Fruit fly (Drosophila melanogaster) whole organism: ENCODE results near the gene CG14357.

Source experiments
- CG8478 ChIP-seq: fragments of >200 bp; optimal IDR thresholded peaks from 2 replicates; lab custom pipeline; 2018; ENCODE audit warnings: inconsistent platforms
- Dll ChIP-seq: fragments of >200 bp; optimal IDR thresholded peaks from 2 replicates; lab custom pipeline; 2017
- EcR ChIP-seq, 2 experiments: fragments of >200 bp; optimal IDR thresholded peaks; 2 replicates each; lab custom pipeline; 2017; ENCODE audit warnings: missing biosample characterization in 2 of 2, missing genetic modification characterization in 2 of 2, missing genetic modification reagents in 2 of 2
- pan ChIP-seq: fragments of >200 bp; optimal IDR thresholded peaks from 2 replicates; lab custom pipeline; 2017
- psq ChIP-seq: fragments of >200 bp; optimal IDR thresholded peaks from 2 replicates; lab custom pipeline; 2017
- usp ChIP-seq: fragments of >200 bp; optimal IDR thresholded peaks from 2 replicates; lab custom pipeline; 2017; ENCODE audit warnings: missing biosample characterization, missing genetic modification characterization, mixed read lengths

Gene CG14357

DNA sequence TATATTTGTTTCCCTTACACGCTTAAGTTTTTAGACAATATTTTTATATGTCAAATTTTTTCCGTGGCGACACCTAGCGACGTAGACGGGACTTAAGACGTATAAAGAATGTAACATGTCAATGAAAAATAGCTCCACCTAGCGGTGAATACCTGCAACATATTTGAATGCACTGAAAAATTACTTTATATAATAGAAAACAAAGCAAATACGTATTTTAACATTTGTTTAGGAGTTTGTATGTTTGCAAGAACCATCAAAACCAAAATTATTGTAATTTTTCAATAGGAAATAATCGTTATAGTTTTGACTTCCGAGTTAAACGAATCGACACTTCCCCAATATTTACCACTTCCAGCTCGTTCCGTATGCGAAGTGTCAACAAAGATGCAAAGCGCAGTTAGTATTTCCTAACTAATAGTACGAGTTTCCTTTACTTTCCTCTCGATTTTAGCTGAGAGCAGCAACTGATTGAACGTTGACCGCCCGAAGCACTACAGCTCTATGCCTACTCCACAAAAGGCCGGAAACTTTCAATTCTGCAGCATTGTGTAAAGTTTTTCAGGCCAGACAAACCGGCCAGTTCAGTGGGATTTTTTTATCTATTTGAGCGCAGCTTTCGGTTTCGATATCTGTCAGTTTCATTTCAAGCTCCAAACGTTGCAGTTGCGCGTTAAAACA, 22.9 kb downstream of the CG14357 start, which contains the start of gene Npc2b:
TSS of gene Npc2b (plus strand) at position 631 of the 681 bp plus-strand sequence.
- TF ChIP-seq CG8478 (lab: Kevin White, UChicago) (no peak), EcR (GFP tag; optimal IDR thresholded peaks at IDR 0.05; lab: Kevin White, UChicago) (no peak), usp (no peak), Dll (lab: Kevin White, UChicago) (no peak), psq (lab: Kevin White, UChicago) (no peak), pan (lab: Kevin White, UChicago) (no peak)

DNA sequence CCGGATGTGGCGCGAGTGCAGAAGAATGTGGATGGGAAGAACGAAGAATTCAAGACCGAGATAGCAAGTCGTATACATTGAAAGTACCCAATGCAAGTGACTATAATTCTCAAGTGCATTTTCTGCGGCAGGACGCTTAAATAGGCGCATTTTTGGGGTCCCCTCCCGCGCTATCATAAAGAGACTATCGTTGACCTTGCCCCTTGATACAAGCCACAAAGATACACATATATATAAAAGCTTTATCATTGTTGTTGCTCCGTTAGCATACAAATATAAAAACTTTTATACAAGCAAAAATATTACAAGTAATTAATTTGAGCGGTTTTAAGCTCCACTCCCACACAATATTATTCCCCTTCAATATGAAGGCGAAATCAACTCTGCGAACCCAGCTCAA, 23.8 kb downstream of the CG14357 start:
- TF ChIP-seq usp (no peak), pan (lab: Kevin White, UChicago) (no peak), psq (lab: Kevin White, UChicago) (no peak), CG8478 (lab: Kevin White, UChicago) (no peak), Dll (lab: Kevin White, UChicago) (no peak), EcR (GFP tag; optimal IDR thresholded peaks at IDR 0.05; lab: Kevin White, UChicago) (no peak)

DNA sequence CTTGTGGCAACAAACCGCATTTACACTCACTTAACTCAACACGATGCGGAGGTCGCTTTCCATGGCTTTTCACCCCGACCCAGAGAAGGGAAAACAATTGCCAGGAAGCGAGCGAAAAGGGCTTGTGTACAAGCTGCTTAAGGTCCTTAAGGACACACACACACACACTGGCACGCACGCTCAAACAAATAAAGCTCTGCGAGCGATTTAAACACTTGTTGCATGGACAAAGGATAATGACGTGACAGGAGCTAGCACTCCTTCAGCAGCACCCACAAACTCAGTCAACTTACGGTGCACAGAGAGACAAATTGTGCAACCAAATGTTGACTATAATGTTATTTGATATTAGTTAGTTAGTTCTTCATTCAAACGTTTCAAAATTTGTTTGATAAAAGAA, 26.4 kb downstream of the CG14357 start:
- TF ChIP-seq pan (lab: Kevin White, UChicago): no peak
- TF ChIP-seq CG8478 (lab: Kevin White, UChicago): no peak
- TF ChIP-seq usp: no peak
- no peak for TF ChIP-seq EcR (GFP tag; optimal IDR thresholded peaks at IDR 0.05; lab: Kevin White, UChicago)
- TF ChIP-seq Dll (lab: Kevin White, UChicago): no peak
- TF ChIP-seq psq (lab: Kevin White, UChicago): no peak

DNA sequence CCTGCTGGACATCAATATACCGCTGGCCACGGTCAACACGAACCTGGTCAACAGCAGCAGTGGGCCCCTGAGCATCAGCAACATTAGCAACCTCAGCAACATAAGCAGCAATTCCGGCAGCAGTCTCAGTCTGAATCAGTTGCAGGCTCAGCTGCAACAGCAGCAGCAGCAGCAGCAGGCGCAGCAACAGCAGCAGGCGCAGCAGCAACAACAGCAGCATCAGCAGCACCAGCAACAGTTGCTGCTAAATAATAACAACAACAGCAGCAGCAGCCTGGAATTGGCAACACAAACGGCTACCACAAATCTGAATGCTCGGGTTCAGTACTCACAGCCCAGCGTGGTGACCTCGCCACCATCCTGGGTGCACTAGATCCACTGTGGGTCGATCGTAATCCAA, 30.4 kb downstream of the CG14357 start:
- TF ChIP-seq usp (no peak), EcR (GFP tag; optimal IDR thresholded peaks at IDR 0.05; lab: Kevin White, UChicago) (no peak), pan (lab: Kevin White, UChicago) (no peak), psq (lab: Kevin White, UChicago) (no peak), Dll (lab: Kevin White, UChicago) (no peak), CG8478 (lab: Kevin White, UChicago) (no peak)

DNA sequence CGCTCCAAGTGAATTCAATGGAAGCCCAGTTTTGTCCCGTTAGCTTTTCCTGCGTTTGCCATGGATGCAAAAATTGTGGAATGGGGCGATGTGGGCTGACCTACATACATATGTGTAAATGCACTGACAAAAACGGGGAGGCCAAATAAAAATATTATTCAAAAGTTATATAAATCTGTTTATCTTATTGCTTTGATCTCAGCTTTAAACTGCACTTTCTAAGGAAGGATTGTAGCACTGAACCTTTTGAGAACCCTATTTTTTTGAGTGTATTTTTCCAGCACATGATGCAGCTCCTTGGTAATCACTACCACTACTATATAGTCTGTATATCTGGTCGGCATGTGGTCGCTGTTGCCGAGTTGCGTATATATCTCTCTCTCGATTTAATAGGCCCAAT, 34.9 kb downstream of the CG14357 start:
- no peak for TF ChIP-seq psq (lab: Kevin White, UChicago)

DNA sequence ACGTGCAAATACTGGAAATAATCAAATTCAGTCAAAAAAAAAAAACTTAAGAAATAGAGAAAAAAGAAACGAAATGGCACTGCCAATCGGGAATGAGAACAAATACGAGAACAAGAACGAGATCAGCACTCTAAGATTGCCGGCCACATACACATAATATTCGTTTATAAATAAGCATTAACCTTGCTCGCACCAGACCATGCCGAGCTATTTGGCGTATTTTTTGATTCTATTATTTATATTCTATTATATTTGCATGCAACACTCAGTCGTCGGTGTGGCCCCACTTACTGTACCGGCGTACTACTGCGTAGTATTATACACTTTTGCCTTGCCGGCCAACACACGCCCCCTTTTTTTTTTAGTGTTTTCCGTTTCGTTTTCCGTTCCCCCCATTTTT, 41.3 kb downstream of the CG14357 start:
- TF ChIP-seq EcR (GFP tag; optimal IDR thresholded peaks at IDR 0.05; lab: Kevin White, UChicago): no peak
- TF ChIP-seq pan (lab: Kevin White, UChicago): no peak
- TF ChIP-seq usp: no peak
- TF ChIP-seq psq (lab: Kevin White, UChicago): no peak
- TF ChIP-seq CG8478 (lab: Kevin White, UChicago): no peak
- TF ChIP-seq Dll (lab: Kevin White, UChicago): no peak

DNA sequence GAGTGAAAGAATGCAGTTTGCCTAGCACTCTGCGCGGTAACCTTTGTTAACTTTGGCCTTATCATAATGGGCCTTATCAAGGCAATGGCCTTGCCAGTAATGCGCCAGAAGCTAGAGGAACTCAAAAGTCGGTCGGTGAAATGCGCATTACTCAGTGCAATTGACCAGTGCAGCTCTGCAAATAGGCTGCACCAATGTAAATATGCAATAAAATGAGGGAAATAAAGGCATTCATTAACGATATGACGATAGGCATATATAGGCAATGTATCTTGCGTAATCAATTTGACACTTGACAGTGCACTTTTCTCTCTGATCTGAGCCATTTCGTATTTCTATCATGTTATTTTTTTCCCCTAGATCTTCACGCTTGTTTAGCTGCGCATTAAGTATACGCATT, 41.9 kb downstream of the CG14357 start:
- TF ChIP-seq pan (lab: Kevin White, UChicago) (no peak), usp (no peak), CG8478 (lab: Kevin White, UChicago) (no peak), Dll (lab: Kevin White, UChicago) (no peak), psq (lab: Kevin White, UChicago) (no peak), EcR (GFP tag; optimal IDR thresholded peaks at IDR 0.05; lab: Kevin White, UChicago) (no peak)

DNA sequence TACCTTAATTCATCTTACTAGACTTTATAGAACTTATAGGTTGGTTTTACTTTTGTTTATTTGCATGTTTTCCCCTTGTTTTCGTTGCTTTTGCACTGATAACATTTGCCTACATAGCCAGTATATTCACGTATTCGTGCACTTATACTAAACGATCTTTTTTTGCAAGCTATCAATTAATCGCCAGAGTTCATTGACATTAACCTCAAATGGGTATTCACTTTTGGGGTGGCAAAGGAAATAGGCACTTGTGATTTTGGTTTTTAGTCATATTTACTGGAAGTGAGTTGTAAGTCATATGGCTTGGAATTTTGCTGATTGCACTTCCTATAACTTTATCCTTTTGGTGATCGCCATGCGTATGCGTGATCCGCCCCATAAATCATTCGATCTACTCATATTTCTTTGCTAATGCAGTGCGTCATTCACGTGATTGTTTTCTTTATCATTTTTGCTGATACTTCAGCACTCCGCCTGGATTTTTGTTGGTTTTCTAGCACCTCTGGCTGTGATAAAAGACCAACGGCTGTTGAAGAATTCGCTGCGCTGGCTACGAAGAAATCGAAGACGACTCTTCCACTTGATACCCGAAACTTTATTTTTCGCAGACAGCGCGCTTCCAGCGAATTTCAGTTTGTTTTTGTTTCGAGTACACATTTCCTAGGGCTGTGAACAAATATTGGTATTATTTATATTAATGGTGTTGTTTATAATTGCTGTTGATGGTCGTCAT, 43.9 kb downstream of the CG14357 start:
- TF ChIP-seq usp (no peak), psq (lab: Kevin White, UChicago) (no peak), EcR (GFP tag; optimal IDR thresholded peaks at IDR 0.05; lab: Kevin White, UChicago) (no peak), CG8478 (lab: Kevin White, UChicago) (no peak), Dll (lab: Kevin White, UChicago) (no peak), pan (lab: Kevin White, UChicago) (no peak)

DNA sequence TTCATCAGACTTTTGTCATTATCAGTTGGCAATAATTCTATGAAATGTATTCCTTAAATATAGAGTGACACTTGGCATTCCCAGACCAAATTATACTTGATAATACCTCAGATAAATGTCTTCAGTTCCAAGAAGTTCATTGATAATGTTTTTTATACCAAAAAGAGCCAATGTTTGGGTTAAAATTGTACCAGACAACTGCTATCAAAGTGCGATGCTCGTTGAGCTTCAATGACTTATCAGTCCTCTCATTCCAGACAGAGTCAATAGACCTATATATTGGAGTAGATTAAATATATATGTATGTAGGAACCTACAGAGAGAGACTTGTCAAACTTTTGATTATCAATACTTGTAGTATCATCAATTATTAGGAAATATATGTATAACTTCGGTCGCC, 46.7 kb downstream of the CG14357 start:
- TF ChIP-seq CG8478 (lab: Kevin White, UChicago) (no peak), EcR (GFP tag; optimal IDR thresholded peaks at IDR 0.05; lab: Kevin White, UChicago) (no peak), psq (lab: Kevin White, UChicago) (no peak), Dll (lab: Kevin White, UChicago) (no peak), usp (no peak), pan (lab: Kevin White, UChicago) (no peak)

DNA sequence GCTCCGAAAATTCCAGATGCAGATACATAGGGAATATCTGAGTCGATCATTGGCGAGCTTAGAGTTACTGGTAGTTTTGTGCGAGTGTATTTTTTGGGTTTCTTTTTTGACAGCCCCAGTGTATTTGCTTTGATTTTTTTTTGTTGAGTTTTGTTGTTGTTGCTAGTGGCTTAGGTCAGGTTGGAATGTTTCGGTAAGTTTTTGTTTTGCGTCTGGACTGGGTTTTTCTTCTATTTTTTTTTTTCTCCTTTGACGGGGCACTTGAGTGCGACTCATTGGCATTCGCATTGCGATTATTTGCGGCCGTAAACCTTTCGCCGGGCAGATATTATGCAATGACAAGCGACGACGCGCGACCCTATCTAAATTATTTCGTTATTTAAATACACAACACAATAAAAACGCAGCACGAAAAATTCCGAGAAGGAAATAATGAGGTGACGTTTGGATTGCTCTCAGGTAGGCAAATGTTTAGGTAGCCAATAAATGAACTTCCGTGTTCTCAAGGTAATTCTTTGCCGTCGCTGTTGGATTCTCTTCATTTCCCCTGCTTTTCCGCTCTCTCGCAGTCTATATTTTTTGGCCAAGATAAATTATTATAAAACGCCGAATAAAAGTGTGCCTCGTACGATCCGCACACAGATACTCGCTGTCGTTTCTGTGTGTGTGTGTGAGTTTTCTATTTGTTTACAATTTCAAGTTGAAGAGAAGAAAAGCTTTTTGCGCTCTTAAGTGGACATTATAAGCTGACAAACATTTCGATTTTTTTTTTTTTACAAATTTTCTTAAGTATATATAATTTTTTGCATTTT, 47.6 kb downstream of the CG14357 start:
- TF ChIP-seq CG8478 (lab: Kevin White, UChicago) (no peak), pan (lab: Kevin White, UChicago) (no peak), usp (no peak), psq (lab: Kevin White, UChicago) (no peak), Dll (lab: Kevin White, UChicago) (no peak), EcR (GFP tag; optimal IDR thresholded peaks at IDR 0.05; lab: Kevin White, UChicago) (no peak)

DNA sequence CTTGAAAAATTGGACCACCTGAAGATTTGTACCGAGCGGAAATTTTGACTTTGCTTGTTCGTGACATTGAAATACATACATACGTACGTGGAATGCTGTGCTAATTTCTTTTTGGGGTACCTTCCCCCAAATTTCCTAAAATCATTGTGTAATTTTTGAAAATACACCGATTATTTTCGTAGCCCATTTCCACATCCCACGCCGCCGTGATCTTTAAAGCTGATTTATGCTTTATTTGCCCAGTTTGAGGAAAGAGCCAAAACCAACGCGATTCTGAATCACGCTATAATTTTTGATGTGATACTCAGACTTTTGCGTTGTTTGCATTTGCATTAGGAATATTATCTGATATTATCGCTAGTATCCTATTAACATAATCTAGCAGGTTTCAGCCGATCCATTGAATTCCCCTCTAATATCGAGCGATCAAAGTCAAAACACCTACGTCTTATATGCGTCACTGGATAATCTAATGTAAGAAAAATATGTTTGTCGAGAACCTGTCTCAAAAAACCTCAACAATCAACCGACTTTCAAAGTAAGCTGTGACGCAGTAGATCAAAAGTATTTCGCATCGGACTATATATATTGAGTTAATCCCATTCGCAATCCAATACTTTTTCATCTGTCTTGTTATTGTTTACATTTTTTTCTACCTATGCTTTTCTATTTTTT, 49.0 kb downstream of the CG14357 start:
- TF ChIP-seq psq (lab: Kevin White, UChicago) (no peak), EcR (GFP tag; optimal IDR thresholded peaks at IDR 0.05; lab: Kevin White, UChicago) (no peak), usp (no peak), pan (lab: Kevin White, UChicago) (no peak), Dll (lab: Kevin White, UChicago) (no peak), CG8478 (lab: Kevin White, UChicago) (no peak)
